Worm (Caenorhabditis elegans) whole organism, midembryonic: ENCODE measurements around the gene Y6G8.15.

Experiments
- cog-1 ChIP-seq: sonication (generic microtip); optimal IDR thresholded peaks from 2 replicates; lab custom pipeline; 2016; ENCODE audit warnings: missing genetic modification characterization, missing compliant biosample characterization
- flt-1 ChIP-seq: fragments of 200-800 bp; sonication (Bioruptor generic); IDR thresholded peaks from 2 replicates; pipeline ENCODE4 v1.3.6; 2022; ENCODE audit warnings: missing genetic modification characterization, missing compliant biosample characterization
- klf-2 ChIP-seq: fragments of 200-800 bp; sonication (Bioruptor generic); conservative IDR thresholded peaks from 2 replicates; pipeline ENCODE4 v1.3.6; 2022; ENCODE audit warnings: missing genetic modification reagents, missing genetic modification characterization, missing compliant biosample characterization
- med-1 ChIP-seq: sonication (generic microtip); optimal IDR thresholded peaks from 2 replicates; lab custom pipeline; 2017; ENCODE audit warnings: missing genetic modification characterization, mild to moderate bottlenecking, missing compliant biosample characterization, antibody characterized with exemption, missing genetic modification reagents; ENCODE audit not compliant: insufficient read depth
- ztf-23 ChIP-seq: fragments of 200-800 bp; sonication (Bioruptor generic); IDR thresholded peaks from 2 replicates; pipeline ENCODE4 v1.3.6; 2022; ENCODE audit warnings: missing genetic modification reagents, missing genetic modification characterization, missing compliant biosample characterization

ce11 chrV:17623230-17623629 is 12.8 kb upstream of the Y6G8.15 start, which contains the start of gene F57G4.1:
- TF ChIP-seq cog-1 (tag; lab: Kevin White, UChicago), result no peak
- TF ChIP-seq med-1 (GFP tag; lab: Kevin White, UChicago), result no peak
- no peak for TF ChIP-seq ztf-23
- no peak for TF ChIP-seq flt-1 (GFP tag; lab: Robert Waterston, UW)
- TF ChIP-seq klf-2 (GFP tag; lab: Robert Waterston, UW), result no peak
